Worm (Caenorhabditis elegans): ENCODE data around the gene F31D4.5.

Gene F31D4.5

DNA sequence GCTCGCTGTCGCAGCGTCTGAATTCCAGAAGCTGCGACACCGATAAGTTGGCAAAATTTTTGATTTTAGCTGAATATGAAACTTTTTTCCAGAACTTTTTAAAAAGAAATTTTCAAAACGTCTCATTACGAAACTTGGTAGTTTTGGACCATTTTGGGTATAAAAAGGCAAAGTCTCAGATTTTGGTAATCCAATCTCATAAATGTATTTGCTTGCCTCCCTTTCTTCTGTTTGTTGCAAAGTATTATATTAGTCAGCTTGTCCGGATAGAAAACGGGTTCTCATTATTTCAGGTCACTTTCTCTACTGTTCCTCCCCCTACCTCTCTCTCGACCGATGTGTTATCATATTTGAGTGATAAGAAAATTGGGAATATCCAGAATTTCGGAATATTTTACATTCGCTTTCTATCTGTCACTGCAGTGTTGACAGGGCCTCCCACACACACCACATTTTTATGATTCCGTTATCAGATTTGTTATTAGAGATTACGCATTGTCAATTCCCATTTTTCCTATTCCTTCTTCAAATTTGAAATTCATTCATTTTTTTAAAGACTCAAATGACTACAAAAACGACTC is at the start of gene F31D4.5:
F31D4.5 (plus strand) TSS at position 491 of the 581 bp plus-strand sequence.
- TF ChIP-seq ceh-43 (GFP tag; optimal IDR thresholded peaks at IDR 0.05) (no peak), elt-3 (tag; optimal IDR thresholded peaks at IDR 0.05) (peak; percentile 90), hlh-1 (tag; optimal IDR thresholded peaks at IDR 0.05) (no peak), M03D4.4 (tag; optimal IDR thresholded peaks at IDR 0.05) (no peak), cnd-1 (tag; optimal IDR thresholded peaks at IDR 0.05) (no peak), ces-1 (GFP tag; optimal IDR thresholded peaks at IDR 0.05) (peak; percentile 64), lsy-2 (tag; optimal IDR thresholded peaks at IDR 0.05) (no peak)

DNA sequence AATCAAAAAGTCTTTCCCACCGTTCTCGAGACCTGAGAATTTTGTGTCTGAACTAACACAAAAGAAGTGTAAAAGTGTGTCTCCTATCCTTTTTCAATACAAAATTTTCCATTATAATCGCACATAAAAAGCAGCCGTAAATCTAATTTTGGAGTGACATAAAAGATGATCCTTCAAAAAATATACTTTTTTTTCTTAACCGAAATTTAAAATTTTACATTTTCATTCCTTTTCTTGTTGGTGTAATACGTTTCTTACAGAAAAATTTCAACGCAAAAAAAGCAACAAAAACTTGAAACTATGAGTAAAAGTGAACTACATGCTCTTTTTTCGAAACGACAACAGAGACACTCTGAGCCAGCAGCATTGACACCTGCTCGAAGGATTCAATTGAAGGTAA is 46.8 kb upstream of the F31D4.5 start, which contains the start of gene Y44A6D.6:
Y44A6D.6 (plus strand) TSS at position 301 of the 400 bp plus-strand sequence.
- TF ChIP-seq sptf-1 (tag; optimal IDR thresholded peaks at IDR 0.05) (no peak), drap-1 (GFP tag; optimal IDR thresholded peaks at IDR 0.05) (no peak), zip-8 (tag; optimal IDR thresholded peaks at IDR 0.05) (no peak), nhr-237 (tag; optimal IDR thresholded peaks at IDR 0.05) (no peak), blmp-1 (tag; optimal IDR thresholded peaks at IDR 0.05) (no peak), pha-4 (tag; optimal IDR thresholded peaks at IDR 0.05) (no peak), lin-32 (GFP tag; optimal IDR thresholded peaks at IDR 0.05) (no peak), ceh-43 (GFP tag; optimal IDR thresholded peaks at IDR 0.05) (no peak), mep-1 (tag; optimal IDR thresholded peaks at IDR 0.05) (no peak), unc-120 (tag; optimal IDR thresholded peaks at IDR 0.05; ENCODE audit: poor library complexity, severe bottlenecking) (no peak), lsy-2 (tag; optimal IDR thresholded peaks at IDR 0.05) (no peak), flh-1 (GFP tag; optimal IDR thresholded peaks at IDR 0.05) (no peak), tbx-8 (GFP tag; optimal IDR thresholded peaks at IDR 0.05) (no peak), nhr-76 (tag; optimal IDR thresholded peaks at IDR 0.05) (no peak), nhr-12 (tag; optimal IDR thresholded peaks at IDR 0.05) (no peak), ceh-83 (GFP tag; optimal IDR thresholded peaks at IDR 0.05) (no peak), ham-2 (GFP tag; optimal IDR thresholded peaks at IDR 0.05) (no peak), nhr-28 (tag; optimal IDR thresholded peaks at IDR 0.05) (no peak), lin-13 (tag; optimal IDR thresholded peaks at IDR 0.05) (no peak)

DNA sequence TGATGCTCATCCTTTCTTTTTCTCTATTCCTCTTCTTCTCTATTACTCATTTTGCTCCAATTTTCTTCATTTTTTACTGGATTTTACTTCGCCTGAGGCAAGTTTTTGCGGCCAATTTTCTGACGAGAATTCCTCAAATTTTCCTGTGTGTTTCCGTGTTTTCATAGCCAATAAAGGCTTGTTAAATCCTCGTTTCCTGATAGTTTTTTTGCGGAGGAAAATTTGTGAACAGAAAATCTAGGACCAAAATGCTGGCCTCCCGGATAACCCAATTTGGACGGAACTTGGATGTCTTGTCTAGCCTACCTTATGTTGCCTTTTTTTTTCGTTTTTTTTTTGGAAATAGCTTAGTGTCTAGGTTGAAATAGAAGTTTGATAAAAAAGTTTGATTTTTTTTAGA is 40.2 kb upstream of the F31D4.5 start:
- TF ChIP-seq cnd-1 (tag; optimal IDR thresholded peaks at IDR 0.05) (no peak), elt-3 (tag; optimal IDR thresholded peaks at IDR 0.05) (no peak), hlh-1 (tag; optimal IDR thresholded peaks at IDR 0.05) (no peak), unc-39 (tag; optimal IDR thresholded peaks at IDR 0.05) (no peak), snpc-4 (tag; optimal IDR thresholded peaks at IDR 0.05) (no peak), ceh-39 (tag; optimal IDR thresholded peaks at IDR 0.05) (no peak), sptf-1 (tag; optimal IDR thresholded peaks at IDR 0.05) (no peak), sem-2 (GFP tag; optimal IDR thresholded peaks at IDR 0.05) (no peak), mep-1 (tag; optimal IDR thresholded peaks at IDR 0.05) (no peak), flh-1 (GFP tag; optimal IDR thresholded peaks at IDR 0.05) (no peak), lin-13 (tag; optimal IDR thresholded peaks at IDR 0.05) (no peak), drap-1 (GFP tag; optimal IDR thresholded peaks at IDR 0.05) (no peak), ceh-83 (GFP tag; optimal IDR thresholded peaks at IDR 0.05) (no peak), bed-3 (GFP tag; optimal IDR thresholded peaks at IDR 0.05) (no peak)

DNA sequence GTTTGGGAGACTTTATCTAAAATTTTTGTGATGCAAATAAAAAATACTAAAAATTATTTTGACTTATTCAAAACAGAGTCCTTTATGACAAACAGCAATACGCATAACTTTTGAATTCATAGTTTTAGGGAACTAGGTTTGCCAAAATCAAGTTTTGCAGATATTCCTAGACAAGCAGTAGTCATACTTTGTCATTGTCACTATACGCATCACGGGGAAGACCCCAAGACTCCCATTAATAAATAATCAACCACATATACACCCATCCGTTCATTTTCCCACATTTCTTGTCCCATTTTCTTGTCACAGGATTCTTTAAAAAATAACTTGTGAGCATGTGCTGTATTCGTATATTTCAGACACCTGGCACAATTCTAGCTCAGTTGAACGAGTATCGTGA is 39.4 kb upstream of the F31D4.5 start, which contains the start of gene Y44A6D.7:
Y44A6D.7 (plus strand) TSS at position 301 of the 400 bp plus-strand sequence.
- TF ChIP-seq lsy-2 (tag; optimal IDR thresholded peaks at IDR 0.05) (no peak), lin-13 (tag; optimal IDR thresholded peaks at IDR 0.05) (no peak), unc-62 (GFP tag; optimal IDR thresholded peaks at IDR 0.05) (no peak), elt-3 (tag; optimal IDR thresholded peaks at IDR 0.05) (no peak), ham-2 (GFP tag; optimal IDR thresholded peaks at IDR 0.05) (no peak), sem-2 (GFP tag; optimal IDR thresholded peaks at IDR 0.05) (no peak), mep-1 (tag; optimal IDR thresholded peaks at IDR 0.05) (no peak), bed-3 (GFP tag; optimal IDR thresholded peaks at IDR 0.05) (no peak), mls-2 (tag; optimal IDR thresholded peaks at IDR 0.05) (no peak), sptf-1 (tag; optimal IDR thresholded peaks at IDR 0.05) (no peak), nhr-28 (tag; optimal IDR thresholded peaks at IDR 0.05) (no peak), ceh-83 (GFP tag; optimal IDR thresholded peaks at IDR 0.05) (no peak), ceh-43 (GFP tag; optimal IDR thresholded peaks at IDR 0.05) (no peak), hlh-1 (tag; optimal IDR thresholded peaks at IDR 0.05) (no peak), unc-120 (tag; optimal IDR thresholded peaks at IDR 0.05; ENCODE audit: poor library complexity, severe bottlenecking) (no peak)

DNA sequence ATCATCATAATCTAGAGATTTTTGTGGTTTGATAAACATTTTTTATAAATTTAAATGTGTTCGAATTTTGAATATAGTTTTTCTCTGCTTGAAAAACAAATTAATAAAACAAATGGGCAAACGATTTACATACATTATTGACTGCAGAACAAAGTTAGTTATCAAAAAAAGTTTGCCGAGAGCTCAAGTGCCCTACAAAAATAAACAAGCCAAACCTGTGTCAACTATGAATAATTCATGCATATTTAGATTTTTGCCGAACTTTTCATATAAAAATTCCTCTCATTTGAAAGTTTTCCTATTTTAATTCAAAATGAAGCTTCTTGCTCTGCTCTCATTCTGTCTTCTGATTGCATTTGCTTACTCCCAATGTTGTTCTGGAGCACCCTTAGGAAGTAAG is 38.0 kb upstream of the F31D4.5 start, which contains the start of gene sshk-1:
sshk-1 (plus strand) TSS at position 301 of the 400 bp plus-strand sequence.
- no peak for TF ChIP-seq M03D4.4 (tag; optimal IDR thresholded peaks at IDR 0.05)
- TF ChIP-seq hlh-1 (tag; optimal IDR thresholded peaks at IDR 0.05), result no peak
- TF ChIP-seq flh-1 (GFP tag; optimal IDR thresholded peaks at IDR 0.05), result no peak
- no peak for TF ChIP-seq zip-8 (tag; optimal IDR thresholded peaks at IDR 0.05)
- no peak for TF ChIP-seq nhr-2 (tag; optimal IDR thresholded peaks at IDR 0.05)
